Worm (Caenorhabditis elegans) whole organism, L4 larva: ENCODE measurements around the gene arx-6.

ENCODE experiments used
- F49E8.2 ChIP-seq: sonication (generic microtip); optimal IDR thresholded peaks from 2 replicates; lab custom pipeline; 2016; ENCODE audit warnings: missing compliant biosample characterization, mild to moderate bottlenecking, missing genetic modification characterization, borderline replicate concordance
- T26A8.4 ChIP-seq: fragments of 200-800 bp; sonication (Bioruptor generic); IDR thresholded peaks from 2 replicates; pipeline ENCODE4 v1.3.6; 2022; ENCODE audit warnings: missing genetic modification characterization, missing compliant biosample characterization
- Y105C5A.15 ChIP-seq: fragments of 200-800 bp; sonication (Bioruptor generic); IDR thresholded peaks from 2 replicates; pipeline ENCODE4 v1.3.6; 2022; ENCODE audit warnings: missing genetic modification characterization, missing compliant biosample characterization
- Y75B8A.6 ChIP-seq: fragments of 200-800 bp; sonication (Bioruptor generic); IDR thresholded peaks from 2 replicates; pipeline ENCODE4 v1.3.6; 2022; ENCODE audit warnings: missing genetic modification reagents, missing genetic modification characterization, missing compliant biosample characterization
- ZK546.5 ChIP-seq, 2 experiments: sonication (generic microtip); optimal IDR thresholded peaks; 2 replicates each; lab custom pipeline; 2017; ENCODE audit warnings: missing biosample characterization in 2 of 2, missing genetic modification characterization in 2 of 2
- aha-1 ChIP-seq: fragments of 150-350 bp; peaks from one replicate; lab custom pipeline; 2014; ENCODE audit warnings: missing biosample characterization, missing genetic modification characterization
- aly-2 ChIP-seq: sonication (generic microtip); optimal IDR thresholded peaks from 2 replicates; lab custom pipeline; 2018; ENCODE audit warnings: missing biosample characterization, missing genetic modification characterization
- ama-1 ChIP-seq: fragments of 150-350 bp; optimal IDR thresholded peaks from 2 replicates; lab custom pipeline; 2014; ENCODE audit warnings: inconsistent platforms, mixed read lengths
- ceh-28 ChIP-seq: fragments of 150-350 bp; optimal IDR thresholded peaks from 2 replicates; lab custom pipeline; 2014; ENCODE audit warnings: missing biosample characterization, missing genetic modification reagents, missing genetic modification characterization
- ceh-44 ChIP-seq: fragments of 200-800 bp; sonication (Bioruptor generic); IDR thresholded peaks from 2 replicates; pipeline ENCODE4 v1.3.6; 2022; ENCODE audit warnings: missing genetic modification reagents, missing genetic modification characterization, missing compliant biosample characterization
- ces-1 ChIP-seq: fragments of 150-350 bp; sonication (generic microtip); optimal IDR thresholded peaks from 4 replicates; lab custom pipeline; 2014; ENCODE audit warnings: missing biosample characterization, missing genetic modification reagents, missing genetic modification characterization
- daf-16 ChIP-seq, 3 experiments: sonication (generic microtip); optimal IDR thresholded peaks; 2 replicates each; lab custom pipeline; 2016 to 2017; ENCODE audit warnings: missing genetic modification characterization in 3 of 3, missing genetic modification reagents in 3 of 3, mild to moderate bottlenecking in 2 of 3, missing compliant biosample characterization in 2 of 3, missing biosample characterization in 1 of 3, moderate library complexity in 1 of 3
- daf-8 ChIP-seq: fragments of 200-800 bp; sonication (Bioruptor generic); IDR thresholded peaks from 2 replicates; pipeline ENCODE4 v1.3.6; 2022; ENCODE audit warnings: missing genetic modification characterization, missing compliant biosample characterization
- dmd-6 ChIP-seq: fragments of 200-800 bp; sonication (Bioruptor generic); IDR thresholded peaks from 2 replicates; pipeline ENCODE4 v1.3.6; 2022; ENCODE audit warnings: missing genetic modification reagents, missing genetic modification characterization, missing compliant biosample characterization
- dve-1 ChIP-seq: sonication (generic microtip); optimal IDR thresholded peaks from 2 replicates; lab custom pipeline; 2017; ENCODE audit warnings: antibody characterized with exemption, mild to moderate bottlenecking, missing genetic modification characterization, missing compliant biosample characterization; ENCODE audit not compliant: insufficient read depth
- hlh-30 ChIP-seq: sonication (generic microtip); optimal IDR thresholded peaks from 2 replicates; lab custom pipeline; 2017; ENCODE audit warnings: antibody characterized with exemption, mild to moderate bottlenecking, missing genetic modification characterization, missing compliant biosample characterization; ENCODE audit not compliant: insufficient read depth
- hmg-1.1 ChIP-seq: fragments of 200-800 bp; sonication (Bioruptor generic); IDR thresholded peaks from 2 replicates; pipeline ENCODE4 v1.3.6; 2022; ENCODE audit warnings: missing genetic modification reagents, missing genetic modification characterization, missing compliant biosample characterization
- lin-1 ChIP-seq: fragments of 200-800 bp; sonication (Bioruptor generic); IDR thresholded peaks from 2 replicates; pipeline ENCODE4 v1.3.6; 2022; ENCODE audit warnings: missing genetic modification reagents, missing genetic modification characterization, missing compliant biosample characterization
- lin-13 ChIP-seq: fragments of 150-350 bp; optimal IDR thresholded peaks from 2 replicates; lab custom pipeline; 2014; ENCODE audit warnings: missing biosample characterization, missing genetic modification reagents, missing genetic modification characterization
- lin-15B ChIP-seq: fragments of 150-350 bp; sonication (generic microtip); optimal IDR thresholded peaks from 3 replicates; lab custom pipeline; 2014; ENCODE audit warnings: missing biosample characterization, missing genetic modification characterization
- lin-38 ChIP-seq: fragments of 200-800 bp; sonication (Bioruptor generic); IDR thresholded peaks from 2 replicates; pipeline ENCODE4 v1.3.6; 2022; ENCODE audit warnings: missing genetic modification reagents, missing genetic modification characterization, missing compliant biosample characterization
- lsy-2 ChIP-seq, 2 experiments: fragments of 150-350 bp in 1 of 2; sonication (generic microtip) in 1 of 2; optimal IDR thresholded peaks; 2 replicates each; lab custom pipeline; 2014 to 2017; ENCODE audit warnings: missing biosample characterization in 2 of 2, missing genetic modification characterization in 2 of 2
- mxl-2 ChIP-seq: fragments of 200-800 bp; sonication (Bioruptor generic); conservative IDR thresholded peaks from 2 replicates; pipeline ENCODE4 v1.3.6; 2022; ENCODE audit warnings: missing genetic modification reagents, missing genetic modification characterization, missing compliant biosample characterization
- nhr-102 ChIP-seq: sonication (generic microtip); optimal IDR thresholded peaks from 2 replicates; lab custom pipeline; 2016; ENCODE audit warnings: mild to moderate bottlenecking, missing genetic modification characterization, moderate library complexity, missing compliant biosample characterization
- nhr-111 ChIP-seq: fragments of 200-800 bp; sonication (Bioruptor generic); optimal IDR thresholded peaks from 2 replicates; lab custom pipeline; 2018; ENCODE audit warnings: mild to moderate bottlenecking, missing genetic modification characterization, missing compliant biosample characterization
- nhr-28 ChIP-seq: fragments of 150-350 bp; optimal IDR thresholded peaks from 2 replicates; lab custom pipeline; 2014; ENCODE audit warnings: missing biosample characterization, missing genetic modification characterization
- nhr-42 ChIP-seq: fragments of 200-800 bp; sonication (Bioruptor generic); IDR thresholded peaks from 2 replicates; pipeline ENCODE4 v1.3.6; 2022; ENCODE audit warnings: missing genetic modification characterization, missing compliant biosample characterization
- nhr-48 ChIP-seq: sonication (generic microtip); optimal IDR thresholded peaks from 2 replicates; lab custom pipeline; 2016; ENCODE audit warnings: mild to moderate bottlenecking, missing genetic modification characterization, missing compliant biosample characterization
- pqm-1 ChIP-seq: sonication (generic microtip); optimal IDR thresholded peaks from 2 replicates; lab custom pipeline; 2017; ENCODE audit warnings: missing biosample characterization, missing genetic modification characterization
- rbr-2 ChIP-seq: sonication (generic microtip); optimal IDR thresholded peaks from 2 replicates; lab custom pipeline; 2016; ENCODE audit warnings: missing genotype, missing genetic modification characterization, missing compliant biosample characterization
- tag-97 ChIP-seq: fragments of 200-800 bp; sonication (Bioruptor generic); IDR thresholded peaks from 2 replicates; pipeline ENCODE4 v1.3.6; 2022; ENCODE audit warnings: missing genetic modification characterization, missing compliant biosample characterization
- unc-39 ChIP-seq: sonication (generic microtip); optimal IDR thresholded peaks from 2 replicates; lab custom pipeline; 2017; ENCODE audit warnings: missing biosample characterization, missing genetic modification characterization
- unc-62 ChIP-seq, 3 experiments: fragments of 150-350 bp in 1 of 3; sonication (generic microtip); optimal IDR thresholded peaks in 2 of 3; peaks in 1 of 3; 1 replicate in 1 of 3; 2 replicates in 2 of 3; lab custom pipeline; 2014 to 2017; ENCODE audit warnings: missing biosample characterization in 3 of 3, missing genetic modification characterization in 3 of 3, missing genetic modification reagents in 3 of 3, missing genotype in 1 of 3
- vab-7 ChIP-seq: fragments of 200-800 bp; sonication (Bioruptor generic); IDR thresholded peaks from 2 replicates; pipeline ENCODE4 v1.3.6; 2022; ENCODE audit warnings: missing genetic modification reagents, missing genetic modification characterization, missing compliant biosample characterization

The arx-6 gene

ce11 chrIII:4890997-4891396, 12.5 kb downstream of the arx-6 start, which contains the start of gene F26F4.5:
Gene F26F4.5, minus strand, starts transcription at chrIII:4891252.
- no peak for TF ChIP-seq vab-7
- TF ChIP-seq nhr-111 (GFP tag; lab: Kevin White, UChicago): no peak
- no peak for TF ChIP-seq rbr-2
- TF ChIP-seq ZK546.5 (tag; optimal IDR thresholded peaks at IDR 0.05; lab: Kevin White, UChicago): no peak
- no peak for TF ChIP-seq F49E8.2 (tag; lab: Kevin White, UChicago)
- no peak for TF ChIP-seq lin-13
- no peak for TF ChIP-seq Y105C5A.15
- no peak for TF ChIP-seq ama-1 (lab: Kevin White, UChicago)
- no peak for TF ChIP-seq nhr-42 (GFP tag; lab: Robert Waterston, UW)
- TF ChIP-seq aha-1 (tag; lab: Kevin White, UChicago): peak; percentile 70
- TF ChIP-seq lin-38 (GFP tag; lab: Robert Waterston, UW): peak; percentile 45; the same call in 1 of the 2 replicates
- TF ChIP-seq nhr-48 (tag; lab: Kevin White, UChicago): no peak
- no peak for TF ChIP-seq mxl-2 (GFP tag; lab: Robert Waterston, UW)
- TF ChIP-seq T26A8.4 (GFP tag; lab: Robert Waterston, UW): no peak
- no peak for TF ChIP-seq lsy-2 (tag; optimal IDR thresholded peaks at IDR 0.05; lab: Kevin White, UChicago)
- no peak for TF ChIP-seq ceh-28
- TF ChIP-seq nhr-28: no peak

DNA sequence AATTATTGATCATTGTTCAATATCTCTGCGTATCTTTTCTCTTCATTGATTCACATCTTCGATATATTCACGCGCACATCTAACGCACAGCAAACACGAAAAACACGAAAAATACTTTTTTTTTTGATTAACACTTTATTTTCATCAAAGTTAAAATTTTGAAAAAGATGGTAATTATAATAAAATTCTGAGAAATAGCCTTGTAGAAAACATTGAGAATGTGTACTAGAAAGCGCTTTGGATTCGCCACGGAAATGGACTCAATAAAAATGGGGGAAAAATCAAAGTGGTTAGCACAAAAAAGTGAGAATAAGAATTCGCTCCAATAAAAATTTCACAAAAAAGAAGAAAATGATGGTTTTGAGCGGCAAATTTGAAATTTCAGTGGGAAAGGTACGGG, 15.1 kb downstream of the arx-6 start, which contains the start of gene F26F4.6:
Gene F26F4.6, minus strand, starts transcription at position 101 of the 400 bp plus-strand sequence.
- TF ChIP-seq hmg-1.1 (no peak), Y75B8A.6 (GFP tag; lab: Robert Waterston, UW) (no peak), ama-1 (lab: Kevin White, UChicago) (no peak), daf-16 (GFP tag; optimal IDR thresholded peaks at IDR 0.05; lab: Kevin White, UChicago) (no peak), daf-16 (tag; optimal IDR thresholded peaks at IDR 0.05; lab: Kevin White, UChicago) (no peak), dve-1 (tag; lab: Kevin White, UChicago) (no peak), unc-39 (tag; lab: Kevin White, UChicago) (no peak), tag-97 (GFP tag; lab: Robert Waterston, UW) (no peak), T26A8.4 (GFP tag; lab: Robert Waterston, UW) (no peak), pqm-1 (tag; lab: Kevin White, UChicago) (no peak), lin-1 (GFP tag; lab: Robert Waterston, UW) (no peak)
- TF ChIP-seq, all 104 proteins: peak for 0

DNA sequence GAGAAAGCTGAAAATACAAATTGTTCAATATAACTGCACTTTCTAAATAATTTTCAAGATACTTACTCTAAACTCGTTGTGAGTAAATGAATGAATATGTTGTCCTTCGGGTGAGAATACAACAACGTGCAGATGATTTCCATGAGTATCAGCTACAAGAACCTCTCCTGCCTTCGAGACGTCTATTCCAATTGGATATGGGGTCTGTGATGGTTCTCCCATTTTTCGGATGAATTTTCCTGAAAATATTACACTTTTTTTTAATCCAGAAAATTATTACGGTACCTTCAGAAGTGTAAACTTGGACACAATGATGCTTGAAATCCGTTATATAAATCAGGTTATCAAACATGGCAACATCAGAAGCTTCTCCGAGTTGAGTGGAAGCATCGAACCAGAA, 16.9 kb downstream of the arx-6 start:
- TF ChIP-seq vab-7: no peak
- no peak for TF ChIP-seq aly-2 (tag; lab: Kevin White, UChicago)
- peak in 1 of 2 experiments; percentile 91 for TF ChIP-seq unc-62 (GFP tag; optimal IDR thresholded peaks at IDR 0.05 in 1 of 2; lab: Kevin White, UChicago)
- TF ChIP-seq unc-62 (tag; optimal IDR thresholded peaks at IDR 0.05; lab: Kevin White, UChicago): no peak

ce11 chrIII:4899035-4899578, 20.6 kb downstream of the arx-6 start, which contains the start of gene nhl-2:
Gene nhl-2, minus strand, starts transcription at chrIII:4899085.
- TF ChIP-seq lin-15B (tag; lab: Kevin White, UChicago): no peak
- TF ChIP-seq hlh-30 (tag; lab: Kevin White, UChicago): peak; percentile 76
- TF ChIP-seq ces-1 (GFP tag; lab: Kevin White, UChicago): no peak
- TF ChIP-seq daf-8 (GFP tag; lab: Robert Waterston, UW): no peak
- peak; percentile 50 for TF ChIP-seq aha-1 (tag; lab: Kevin White, UChicago)
- no peak for TF ChIP-seq vab-7
- no peak for TF ChIP-seq ceh-44
- peak; percentile 5; the same call in 1 of the 2 replicates for TF ChIP-seq dmd-6 (GFP tag; lab: Robert Waterston, UW)
- TF ChIP-seq nhr-102 (tag; lab: Kevin White, UChicago): no peak
